Fruit fly (Drosophila melanogaster) S2 (cell line): ENCODE results near the gene primo-2.

Source experiments
- CG8478 ChIP-seq: fragments of >200 bp; optimal IDR thresholded peaks from 2 replicates; lab custom pipeline; 2018
- CTCF ChIP-seq, 2 experiments: fragments of >200 bp; optimal IDR thresholded peaks; 2 replicates each; lab custom pipeline; 2018

DNA sequence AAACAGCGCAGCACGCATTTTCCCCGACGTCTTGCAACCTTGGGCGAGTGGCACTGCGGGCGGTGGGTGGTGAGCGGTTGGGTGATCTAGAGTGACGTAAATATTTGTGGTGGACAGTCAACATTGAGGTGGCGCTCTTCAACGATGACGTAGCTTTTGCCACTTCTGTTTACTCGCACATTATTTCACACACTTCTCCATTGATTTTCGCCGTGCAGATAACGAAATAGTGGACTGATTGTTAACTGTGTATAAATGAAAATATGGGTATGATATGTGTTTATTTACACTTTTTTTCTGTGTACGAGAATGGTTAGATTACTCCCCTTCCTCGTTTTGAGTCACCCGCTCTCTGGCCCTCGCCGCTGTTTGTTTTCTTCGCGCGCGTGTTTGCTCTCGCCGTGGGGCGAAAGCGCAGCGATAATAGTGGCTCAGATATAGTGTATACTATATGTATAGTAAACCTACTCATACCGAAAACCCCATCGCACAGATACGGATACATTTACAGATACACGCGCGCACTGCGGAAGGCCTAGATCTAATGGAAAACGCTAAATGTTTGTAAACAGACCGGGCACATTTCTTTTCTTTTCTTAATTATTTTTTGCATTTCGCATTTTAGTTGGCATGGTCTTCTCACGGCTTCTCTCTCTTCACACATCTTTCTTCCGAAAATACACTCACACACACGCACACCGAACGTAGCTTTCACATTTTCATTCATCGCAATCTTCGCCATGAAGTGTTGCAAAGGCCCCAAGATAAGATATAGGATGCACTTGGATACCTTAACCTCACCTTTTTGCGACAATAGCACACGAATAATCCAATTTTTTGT lies 25.0 kb downstream of the primo-2 start, which contains the start of gene omd:
- TF ChIP-seq CTCF (optimal IDR thresholded peaks at IDR 0.05; lab: Kevin White, UChicago): no peak
- no peak for TF ChIP-seq CG8478 (lab: Kevin White, UChicago)
